Worm (Caenorhabditis elegans) whole organism, L1 larva: Measurements from ENCODE around the gene fbxc-19.

ENCODE experiments used
- C04F5.9 ChIP-seq: sonication (generic microtip); optimal IDR thresholded peaks from 2 replicates; lab custom pipeline; 2016; ENCODE audit warnings: missing genetic modification characterization, missing compliant biosample characterization
- F16B12.6 ChIP-seq: fragments of 150-350 bp; optimal IDR thresholded peaks from 2 replicates; lab custom pipeline; 2014; ENCODE audit warnings: missing biosample characterization, missing genetic modification characterization
- blmp-1 ChIP-seq: fragments of 150-350 bp; optimal IDR thresholded peaks from 2 replicates; lab custom pipeline; 2014; ENCODE audit warnings: missing biosample characterization, missing genetic modification characterization
- ces-1 ChIP-seq: fragments of 150-350 bp; optimal IDR thresholded peaks from 2 replicates; lab custom pipeline; 2014; ENCODE audit warnings: missing biosample characterization, missing genetic modification reagents, missing genetic modification characterization
- lin-14 ChIP-seq: fragments of 200-800 bp; sonication (Bioruptor generic); optimal IDR thresholded peaks from 2 replicates; lab custom pipeline; 2018; ENCODE audit warnings: mild to moderate bottlenecking, missing genetic modification characterization, moderate library complexity, missing compliant biosample characterization
- lsy-2 ChIP-seq, 2 experiments: fragments of 150-350 bp; optimal IDR thresholded peaks; 2 replicates each; lab custom pipeline; 2014; ENCODE audit warnings: missing biosample characterization in 2 of 2, missing genetic modification characterization in 2 of 2
- nhr-12 ChIP-seq: sonication (generic microtip); optimal IDR thresholded peaks from 2 replicates; lab custom pipeline; 2017; ENCODE audit warnings: missing biosample characterization, missing genetic modification characterization
- nhr-19 ChIP-seq: fragments of 200-800 bp; sonication (Bioruptor generic); conservative IDR thresholded peaks from 2 replicates; pipeline ENCODE4 v1.3.6; 2022; ENCODE audit warnings: missing genetic modification characterization, missing compliant biosample characterization
- nhr-237 ChIP-seq: fragments of 150-350 bp; optimal IDR thresholded peaks from 2 replicates; lab custom pipeline; 2014; ENCODE audit warnings: missing biosample characterization, missing genetic modification characterization
- pag-3 ChIP-seq: sonication (generic microtip); optimal IDR thresholded peaks from 2 replicates; lab custom pipeline; 2017; ENCODE audit warnings: missing genetic modification characterization, mild to moderate bottlenecking, missing compliant biosample characterization, antibody characterized with exemption, borderline replicate concordance; ENCODE audit not compliant: insufficient read depth
- snpc-4 ChIP-seq: fragments of 150-350 bp; optimal IDR thresholded peaks from 2 replicates; lab custom pipeline; 2014; ENCODE audit warnings: missing biosample characterization, missing genetic modification characterization
- unc-130 ChIP-seq: fragments of 150-350 bp; optimal IDR thresholded peaks from 2 replicates; lab custom pipeline; 2017; ENCODE audit warnings: missing biosample characterization, missing genetic modification characterization, inconsistent platforms
- zag-1 ChIP-seq: fragments of 150-350 bp; optimal IDR thresholded peaks from 2 replicates; lab custom pipeline; 2014; ENCODE audit warnings: missing biosample characterization, missing genetic modification characterization

DNA sequence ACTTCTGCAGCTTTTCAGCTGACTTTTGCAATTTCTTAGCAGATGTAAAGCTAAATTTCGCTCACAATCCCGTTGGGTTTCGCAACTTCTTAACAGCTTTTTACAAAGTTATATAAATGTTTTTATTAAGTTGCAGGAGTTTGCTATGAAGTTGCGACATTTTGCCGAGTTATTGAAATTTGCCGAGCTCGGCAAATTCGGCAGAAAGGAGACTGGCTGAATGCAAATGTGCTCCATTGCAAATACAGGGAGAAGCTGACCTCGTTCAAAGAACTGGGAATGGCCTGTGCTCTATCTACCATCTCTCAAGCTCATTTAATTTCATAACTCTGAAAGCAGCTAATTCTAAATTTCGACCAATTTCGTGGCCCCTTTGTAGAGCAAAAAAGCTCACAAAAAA lies 35.5 kb upstream of the fbxc-19 start, which contains the start of gene C08F1.11:
- TF ChIP-seq nhr-12 (tag; lab: Kevin White, UChicago) = no peak
- TF ChIP-seq lsy-2 (tag; optimal IDR thresholded peaks at IDR 0.05; lab: Kevin White, UChicago) = no peak
- no peak for TF ChIP-seq nhr-19
- TF ChIP-seq blmp-1 (tag; lab: Kevin White, UChicago) = no peak
- TF ChIP-seq zag-1 = no peak
- TF ChIP-seq pag-3 (tag; lab: Kevin White, UChicago) = no peak
- no peak for TF ChIP-seq lin-14 (GFP tag; lab: Kevin White, UChicago)
- no peak for TF ChIP-seq C04F5.9
- TF ChIP-seq F16B12.6 (tag; lab: Kevin White, UChicago) = no peak
- no peak for TF ChIP-seq snpc-4 (tag; lab: Kevin White, UChicago)
- no peak for TF ChIP-seq nhr-237
- TF ChIP-seq unc-130 (tag; lab: Kevin White, UChicago) = no peak
- TF ChIP-seq ces-1 (GFP tag; lab: Kevin White, UChicago) = no peak
